Worm (Caenorhabditis elegans) whole organism, L2 larva: ENCODE results near the gene sru-22.
A peak's percentile ranks its signal among the peaks of the same experiment; 100 is the strongest.

Experiments
- C34F6.9 ChIP-seq: fragments of 150-350 bp; optimal IDR thresholded peaks from 2 replicates; lab custom pipeline; 2014; ENCODE audit warnings: missing biosample characterization, missing genetic modification characterization
- F13H6.1 ChIP-seq: sonication (generic microtip); optimal IDR thresholded peaks from 2 replicates; lab custom pipeline; 2016; ENCODE audit warnings: missing genetic modification characterization, missing compliant biosample characterization
- R02D3.7 ChIP-seq: fragments of 150-350 bp; optimal IDR thresholded peaks from 2 replicates; lab custom pipeline; 2014; ENCODE audit warnings: missing biosample characterization, missing genetic modification characterization
- Y55F3AM.14 ChIP-seq: fragments of 200-800 bp; sonication (Bioruptor generic); optimal IDR thresholded peaks from 2 replicates; lab custom pipeline; 2018; ENCODE audit warnings: mild to moderate bottlenecking, missing genetic modification characterization, missing compliant biosample characterization
- ZK546.5 ChIP-seq: sonication (generic microtip); optimal IDR thresholded peaks from 2 replicates; lab custom pipeline; 2017; ENCODE audit warnings: missing biosample characterization, missing genetic modification characterization
- alr-1 ChIP-seq: fragments of 150-350 bp; optimal IDR thresholded peaks from 2 replicates; lab custom pipeline; 2014; ENCODE audit warnings: missing biosample characterization, missing genetic modification characterization
- ama-1 ChIP-seq: fragments of 150-350 bp; optimal IDR thresholded peaks from 2 replicates; lab custom pipeline; 2018; ENCODE audit warnings: inconsistent platforms
- ceh-82 ChIP-seq: fragments of 150-350 bp; optimal IDR thresholded peaks from 2 replicates; lab custom pipeline; 2014; ENCODE audit warnings: missing biosample characterization, missing genetic modification characterization
- crh-2 ChIP-seq: sonication (generic microtip); optimal IDR thresholded peaks from 2 replicates; lab custom pipeline; 2017; ENCODE audit warnings: missing biosample characterization, missing genetic modification characterization
- dmd-4 ChIP-seq: sonication (generic microtip); optimal IDR thresholded peaks from 2 replicates; lab custom pipeline; 2017; ENCODE audit warnings: missing biosample characterization, missing genetic modification characterization
- elt-1 ChIP-seq: fragments of 150-350 bp; optimal IDR thresholded peaks from 2 replicates; lab custom pipeline; 2014; ENCODE audit warnings: missing biosample characterization, missing genetic modification characterization
- elt-3 ChIP-seq: sonication (generic microtip); optimal IDR thresholded peaks from 2 replicates; lab custom pipeline; 2017; ENCODE audit warnings: missing biosample characterization, missing genetic modification characterization
- fos-1 ChIP-seq: fragments of 150-350 bp; optimal IDR thresholded peaks from 2 replicates; lab custom pipeline; 2014; ENCODE audit warnings: missing biosample characterization, missing genetic modification characterization
- gmeb-1 ChIP-seq: fragments of 150-350 bp; optimal IDR thresholded peaks from 2 replicates; lab custom pipeline; 2014; ENCODE audit warnings: missing biosample characterization, missing genetic modification characterization
- lin-13 ChIP-seq: fragments of 150-350 bp; optimal IDR thresholded peaks from 2 replicates; lab custom pipeline; 2014; ENCODE audit warnings: missing biosample characterization, missing genetic modification reagents, missing genetic modification characterization
- lsy-2 ChIP-seq, 2 experiments: fragments of 150-350 bp in 1 of 2; sonication (generic microtip) in 1 of 2; optimal IDR thresholded peaks; 2 replicates each; lab custom pipeline; 2014 to 2017; ENCODE audit warnings: missing biosample characterization in 2 of 2, missing genetic modification characterization in 2 of 2
- mab-5 ChIP-seq: fragments of 150-350 bp; optimal IDR thresholded peaks from 2 replicates; lab custom pipeline; 2014; ENCODE audit warnings: missing biosample characterization, missing genetic modification characterization
- nhr-12 ChIP-seq: fragments of 150-350 bp; optimal IDR thresholded peaks from 2 replicates; lab custom pipeline; 2014; ENCODE audit warnings: missing biosample characterization, missing genetic modification characterization
- nhr-129 ChIP-seq: fragments of 150-350 bp; optimal IDR thresholded peaks from 2 replicates; lab custom pipeline; 2014; ENCODE audit warnings: missing biosample characterization, missing genetic modification characterization
- nhr-21 ChIP-seq: fragments of 150-350 bp; optimal IDR thresholded peaks from 2 replicates; lab custom pipeline; 2014; ENCODE audit warnings: missing biosample characterization, missing genetic modification characterization
- nhr-6 ChIP-seq: fragments of 150-350 bp; optimal IDR thresholded peaks from 2 replicates; lab custom pipeline; 2014; ENCODE audit warnings: missing biosample characterization, missing genetic modification characterization
- sem-4 ChIP-seq: fragments of 150-350 bp; optimal IDR thresholded peaks from 2 replicates; lab custom pipeline; 2014; ENCODE audit warnings: missing biosample characterization, missing genetic modification reagents, missing genetic modification characterization
- skn-1 ChIP-seq: sonication (generic microtip); optimal IDR thresholded peaks from 2 replicates; lab custom pipeline; 2017; ENCODE audit warnings: missing biosample characterization, missing genetic modification characterization
- sma-3 ChIP-seq: sonication (generic microtip); optimal IDR thresholded peaks from 2 replicates; lab custom pipeline; 2016; ENCODE audit warnings: missing genetic modification reagents, missing genetic modification characterization, missing compliant biosample characterization
- sma-9 ChIP-seq, 2 experiments: fragments of 150-350 bp in 1 of 2; sonication (generic microtip) in 1 of 2; optimal IDR thresholded peaks; 2 replicates each; lab custom pipeline; 2014 to 2016; ENCODE audit warnings: missing genetic modification characterization in 2 of 2, mild to moderate bottlenecking in 1 of 2, missing biosample characterization in 1 of 2, missing compliant biosample characterization in 1 of 2, missing genetic modification reagents in 1 of 2, moderate library complexity in 1 of 2
- snpc-4 ChIP-seq: fragments of 150-350 bp; optimal IDR thresholded peaks from 2 replicates; lab custom pipeline; 2014; ENCODE audit warnings: missing biosample characterization, missing genetic modification characterization
- unc-39 ChIP-seq: fragments of 150-350 bp; optimal IDR thresholded peaks from 2 replicates; lab custom pipeline; 2014; ENCODE audit warnings: missing biosample characterization, missing genetic modification characterization
- unc-55 ChIP-seq: fragments of 150-350 bp; sonication (generic microtip); optimal IDR thresholded peaks from 3 replicates; lab custom pipeline; 2014; ENCODE audit warnings: missing biosample characterization, missing genetic modification reagents, missing genetic modification characterization
- unc-62 ChIP-seq: fragments of 150-350 bp; optimal IDR thresholded peaks from 2 replicates; lab custom pipeline; 2014; ENCODE audit warnings: missing biosample characterization, missing genetic modification reagents, missing genetic modification characterization
- zag-1 ChIP-seq: fragments of 150-350 bp; optimal IDR thresholded peaks from 2 replicates; lab custom pipeline; 2014; ENCODE audit warnings: missing biosample characterization, missing genetic modification characterization
- ztf-1 ChIP-seq: fragments of 200-800 bp; sonication (Bioruptor generic); conservative IDR thresholded peaks from 2 replicates; pipeline ENCODE4 v1.3.6; 2022; ENCODE audit warnings: missing genetic modification characterization, missing compliant biosample characterization
- ztf-4 ChIP-seq: fragments of 150-350 bp; optimal IDR thresholded peaks from 2 replicates; lab custom pipeline; 2014; ENCODE audit warnings: missing biosample characterization, missing genetic modification characterization

Gene sru-22

DNA sequence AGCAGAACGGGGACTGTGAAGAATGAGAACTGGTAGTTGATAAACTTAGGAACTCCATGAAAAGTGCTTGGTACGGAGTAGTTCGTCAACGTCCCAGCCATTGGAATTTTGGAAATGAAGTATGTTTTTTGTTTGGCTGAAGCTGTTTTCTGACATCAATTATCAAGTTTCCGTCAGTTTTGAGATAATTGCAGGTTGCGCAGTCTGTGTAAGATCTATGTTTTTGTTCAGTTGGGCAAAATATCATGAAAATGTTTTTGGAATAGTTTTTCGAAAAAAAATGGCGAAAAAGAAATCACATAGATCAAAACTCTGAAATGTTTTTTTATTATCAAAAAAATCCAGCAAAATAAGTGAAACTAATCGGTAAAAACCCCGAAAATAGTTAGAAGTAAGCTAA, at the start of gene sru-22:
Gene sru-22 (minus strand): TSS at position 101 of the 400 bp plus-strand sequence.
- no peak for TF ChIP-seq ama-1 (lab: Kevin White, UChicago)
- TF ChIP-seq R02D3.7 (tag; lab: Kevin White, UChicago): no peak
- TF ChIP-seq alr-1 (tag; lab: Kevin White, UChicago): no peak
- TF ChIP-seq sem-4: no peak
- no peak for TF ChIP-seq sma-9 (GFP tag; optimal IDR thresholded peaks at IDR 0.05; lab: Kevin White, UChicago)
- no peak for TF ChIP-seq sma-9 (tag; optimal IDR thresholded peaks at IDR 0.05; lab: Kevin White, UChicago)
- no peak for TF ChIP-seq nhr-12 (tag; lab: Kevin White, UChicago)

- no peak for TF ChIP-seq fos-1 (tag; lab: Kevin White, UChicago)
- no peak for TF ChIP-seq unc-39 (tag; lab: Kevin White, UChicago)
- no peak for TF ChIP-seq nhr-21 (tag; lab: Kevin White, UChicago)
- no peak for TF ChIP-seq unc-55
- TF ChIP-seq nhr-12 (tag; lab: Kevin White, UChicago): no peak
- no peak for TF ChIP-seq F13H6.1 (tag; lab: Kevin White, UChicago)
- no peak for TF ChIP-seq zag-1 (tag; lab: Kevin White, UChicago)
- TF ChIP-seq ceh-82: no peak
- no peak for TF ChIP-seq dmd-4 (tag; lab: Kevin White, UChicago)
- TF ChIP-seq gmeb-1 (tag; lab: Kevin White, UChicago): no peak
Measured at ce11 chrV:16024300-16024699, 49.6 kb upstream of the sru-22 start, which contains the start of gene T10C6.6. TSS of gene T10C6.6 (plus strand) at chrV:16024326.

DNA sequence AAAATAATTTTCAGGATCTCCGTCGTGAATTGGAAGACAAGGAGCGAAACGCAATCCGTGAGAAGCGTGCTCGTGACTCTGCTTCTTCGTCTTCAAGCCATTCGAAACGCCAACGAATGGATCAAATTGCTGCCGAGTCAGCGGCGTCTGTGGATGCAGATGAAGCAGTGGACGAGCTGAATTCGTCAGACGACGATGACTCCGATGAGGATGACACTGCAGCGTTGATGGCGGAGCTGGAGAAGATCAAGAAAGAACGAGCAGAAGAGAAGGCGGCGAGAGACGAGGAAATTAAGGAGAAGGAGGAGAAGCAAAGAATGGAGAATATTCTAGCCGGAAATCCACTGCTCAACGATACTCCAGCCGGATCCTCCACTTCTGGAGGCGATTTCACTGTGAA, 48.8 kb upstream of the sru-22 start:
- TF ChIP-seq gmeb-1 (tag; lab: Kevin White, UChicago) (no peak), mab-5 (tag; lab: Kevin White, UChicago) (no peak), elt-3 (tag; lab: Kevin White, UChicago) (no peak), nhr-129 (tag; lab: Kevin White, UChicago) (no peak), sma-3 (no peak), crh-2 (tag; lab: Kevin White, UChicago) (no peak), unc-39 (tag; lab: Kevin White, UChicago) (no peak), skn-1 (no peak), dmd-4 (tag; lab: Kevin White, UChicago) (no peak), fos-1 (tag; lab: Kevin White, UChicago) (no peak), ZK546.5 (tag; lab: Kevin White, UChicago) (no peak), lsy-2 (tag; optimal IDR thresholded peaks at IDR 0.05; lab: Kevin White, UChicago) (no peak)

DNA sequence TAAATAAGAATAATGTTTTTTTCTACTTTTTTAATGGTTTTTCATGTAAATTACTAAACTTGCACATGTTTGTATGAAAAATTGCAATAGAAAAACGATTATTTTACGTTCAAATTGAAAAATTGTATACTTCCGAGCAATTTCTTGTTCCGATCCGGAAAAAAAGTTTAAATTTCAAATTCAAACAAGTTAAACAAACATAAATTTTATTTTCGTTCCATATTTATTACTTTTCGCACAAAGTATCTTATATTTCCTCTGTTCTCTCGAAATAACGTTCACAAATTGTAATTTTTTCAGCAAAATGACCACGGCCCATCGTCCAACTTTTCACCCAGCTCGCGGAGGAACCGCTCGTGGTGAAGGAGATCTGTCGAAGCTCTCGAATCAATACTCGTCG, 48.3 kb upstream of the sru-22 start, which contains the start of gene cwc-15:
Gene cwc-15 (plus strand): TSS at position 301 of the 400 bp plus-strand sequence.
- TF ChIP-seq dmd-4 (tag; lab: Kevin White, UChicago) (no peak), nhr-129 (tag; lab: Kevin White, UChicago) (no peak), nhr-6 (tag; lab: Kevin White, UChicago) (no peak), fos-1 (tag; lab: Kevin White, UChicago) (no peak), ztf-4 (tag; lab: Kevin White, UChicago) (no peak), unc-62 (GFP tag; lab: Kevin White, UChicago) (no peak), Y55F3AM.14 (GFP tag; lab: Kevin White, UChicago) (no peak), elt-1 (tag; lab: Kevin White, UChicago) (no peak)

DNA sequence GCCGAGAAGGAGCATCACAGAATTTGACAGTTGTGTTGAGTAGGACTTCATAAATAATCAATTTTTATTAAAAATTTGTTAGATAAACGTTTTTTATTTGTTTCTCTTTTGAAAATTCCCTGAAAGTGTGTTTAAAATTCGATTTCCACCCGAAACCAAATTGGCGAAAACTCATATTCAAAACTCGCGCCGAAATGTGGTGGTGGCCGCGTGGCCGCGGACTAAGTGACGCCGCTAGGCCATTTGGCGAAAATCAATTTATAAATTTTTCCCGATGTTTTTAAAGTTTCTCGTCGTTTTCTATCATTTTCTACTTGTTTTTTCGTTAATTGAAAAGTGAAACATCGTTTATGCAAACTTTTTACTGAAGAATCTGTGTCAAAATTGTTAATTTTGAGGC, 47.9 kb upstream of the sru-22 start:
- TF ChIP-seq C34F6.9 (tag; lab: Kevin White, UChicago) (peak; percentile 2), ama-1 (lab: Kevin White, UChicago) (no peak), sma-9 (GFP tag; optimal IDR thresholded peaks at IDR 0.05; lab: Kevin White, UChicago) (peak; percentile 32), sma-9 (tag; optimal IDR thresholded peaks at IDR 0.05; lab: Kevin White, UChicago) (no peak), gmeb-1 (tag; lab: Kevin White, UChicago) (peak; percentile 87), unc-62 (GFP tag; lab: Kevin White, UChicago) (no peak), dmd-4 (tag; lab: Kevin White, UChicago) (no peak), alr-1 (tag; lab: Kevin White, UChicago) (no peak), lsy-2 (tag; optimal IDR thresholded peaks at IDR 0.05; lab: Kevin White, UChicago) (no peak), snpc-4 (peak; percentile 31), sma-3 (peak; percentile 52), ztf-1 (no peak), nhr-129 (tag; lab: Kevin White, UChicago) (peak; percentile 12), crh-2 (tag; lab: Kevin White, UChicago) (peak; percentile 42), lin-13 (GFP tag; lab: Kevin White, UChicago) (peak; percentile 4), mab-5 (tag; lab: Kevin White, UChicago) (no peak), nhr-12 (tag; lab: Kevin White, UChicago) (no peak), unc-55 (peak; percentile 41)
- TF ChIP-seq, all 48 proteins: peak for 9
